Worm (Caenorhabditis elegans) whole organism, midembryonic: ENCODE results near the gene ncx-8.

Experiments
- flt-1 ChIP-seq: fragments of 200-800 bp; sonication (Bioruptor generic); IDR thresholded peaks from 2 replicates; pipeline ENCODE4 v1.3.6; 2022; ENCODE audit warnings: missing genetic modification characterization, missing compliant biosample characterization
- klf-2 ChIP-seq: fragments of 200-800 bp; sonication (Bioruptor generic); conservative IDR thresholded peaks from 2 replicates; pipeline ENCODE4 v1.3.6; 2022; ENCODE audit warnings: missing genetic modification reagents, missing genetic modification characterization, missing compliant biosample characterization

ce11 chrV:4980873-4981272 lies 6.1 kb downstream of the ncx-8 start, which contains the start of gene srsx-12:
- TF ChIP-seq klf-2 (GFP tag; lab: Robert Waterston, UW) (no peak), flt-1 (GFP tag; lab: Robert Waterston, UW) (no peak)
